Fruit fly (Drosophila melanogaster): Measurements from ENCODE around the gene Spp.

Spp gene

dm6 chr2L:510534-511014 lies 33.9 kb downstream of the Spp start:
- no peak for TF ChIP-seq Clk (GFP tag; optimal IDR thresholded peaks at IDR 0.05)
- no peak for TF ChIP-seq cnc (optimal IDR thresholded peaks at IDR 0.05)
- no peak for TF ChIP-seq toe (GFP tag; optimal IDR thresholded peaks at IDR 0.05)
- TF ChIP-seq CG11617 (GFP tag; optimal IDR thresholded peaks at IDR 0.05): no peak
- TF ChIP-seq CG33017 (tag; optimal IDR thresholded peaks at IDR 0.05): no peak
- no peak for TF ChIP-seq CG1620 (GFP tag; optimal IDR thresholded peaks at IDR 0.05)
- no peak for TF ChIP-seq CG12768 (GFP tag; optimal IDR thresholded peaks at IDR 0.05)
- no peak for TF ChIP-seq Hr96 (GFP tag; optimal IDR thresholded peaks at IDR 0.05)
- no peak for TF ChIP-seq bab1 (GFP tag; optimal IDR thresholded peaks at IDR 0.05)
- TF ChIP-seq CG7045 (GFP tag; optimal IDR thresholded peaks at IDR 0.05): no peak
- TF ChIP-seq ovo (GFP tag; optimal IDR thresholded peaks at IDR 0.05): no peak
- no peak for TF ChIP-seq tj (GFP tag; optimal IDR thresholded peaks at IDR 0.05)

DNA sequence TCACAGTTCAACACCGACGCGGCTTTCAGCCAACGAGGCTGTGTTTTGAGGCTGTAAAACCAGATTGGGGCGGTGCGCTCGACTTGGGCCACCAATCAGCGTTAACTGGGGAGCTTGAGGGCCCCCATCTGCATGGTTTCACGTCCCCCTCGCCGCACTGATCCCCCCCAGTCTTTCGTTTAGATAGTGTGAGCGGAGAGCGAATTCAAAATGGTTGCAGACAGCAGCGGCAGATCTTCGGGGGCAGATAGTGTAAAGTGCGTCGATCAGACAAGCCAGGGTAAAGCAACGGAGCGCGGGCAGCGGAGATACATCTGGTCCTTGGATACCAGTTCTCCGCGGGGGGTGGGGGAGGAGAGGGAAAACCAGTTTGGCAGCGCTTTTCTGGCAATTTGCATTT lies 37.3 kb downstream of the Spp start:
- no peak for TF ChIP-seq bab1 (GFP tag; optimal IDR thresholded peaks at IDR 0.05)
- no peak for TF ChIP-seq kay (GFP tag; ENCODE audit: borderline replicate concordance)
- TF ChIP-seq tj (GFP tag; optimal IDR thresholded peaks at IDR 0.05): no peak
- no peak for TF ChIP-seq CG12768 (GFP tag; optimal IDR thresholded peaks at IDR 0.05)
- TF ChIP-seq cnc (optimal IDR thresholded peaks at IDR 0.05): no peak
- no peak for TF ChIP-seq Clk (GFP tag; optimal IDR thresholded peaks at IDR 0.05)
- no peak for TF ChIP-seq ovo (GFP tag; optimal IDR thresholded peaks at IDR 0.05)
- no peak for TF ChIP-seq Hr96 (GFP tag; optimal IDR thresholded peaks at IDR 0.05)
- no peak for TF ChIP-seq CG7101 (tag; optimal IDR thresholded peaks at IDR 0.05)
- TF ChIP-seq CG7045 (GFP tag; optimal IDR thresholded peaks at IDR 0.05): no peak
- TF ChIP-seq pad (GFP tag; optimal IDR thresholded peaks at IDR 0.05): no peak
- no peak for TF ChIP-seq CG11617 (GFP tag; optimal IDR thresholded peaks at IDR 0.05)
- no peak for TF ChIP-seq Crg-1 (GFP tag; optimal IDR thresholded peaks at IDR 0.05)

DNA sequence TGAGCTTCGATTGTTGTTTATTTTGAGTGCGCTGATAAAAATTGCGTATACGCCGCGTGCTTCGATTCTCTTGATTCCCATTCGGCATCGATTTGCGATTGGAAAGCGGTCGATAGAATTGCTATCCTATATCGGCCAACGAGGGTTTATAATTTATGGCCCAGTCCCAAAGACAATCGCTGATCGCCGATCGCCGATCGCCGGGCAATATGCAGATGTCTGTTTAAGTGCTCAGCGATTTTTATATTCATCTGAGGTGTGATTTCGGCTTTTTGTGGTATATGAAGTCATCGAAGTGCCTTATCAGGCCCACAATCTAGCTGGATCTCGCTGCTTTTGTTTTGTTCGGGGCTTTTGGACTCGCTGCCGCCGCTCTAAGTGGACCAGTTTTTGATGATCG lies 38.0 kb downstream of the Spp start:
- TF ChIP-seq Hr96 (GFP tag; optimal IDR thresholded peaks at IDR 0.05): no peak
- TF ChIP-seq CG5204 (GFP tag; optimal IDR thresholded peaks at IDR 0.05): no peak
- no peak for TF ChIP-seq CG1620 (GFP tag; optimal IDR thresholded peaks at IDR 0.05)
- TF ChIP-seq Crg-1 (GFP tag; optimal IDR thresholded peaks at IDR 0.05): no peak
- TF ChIP-seq Mnt (GFP tag; optimal IDR thresholded peaks at IDR 0.05): no peak
- TF ChIP-seq CG33017 (tag; optimal IDR thresholded peaks at IDR 0.05): no peak
- TF ChIP-seq bab1 (GFP tag; optimal IDR thresholded peaks at IDR 0.05): no peak
- no peak for TF ChIP-seq CG7045 (GFP tag; optimal IDR thresholded peaks at IDR 0.05)
- TF ChIP-seq pad (GFP tag; optimal IDR thresholded peaks at IDR 0.05): no peak
- TF ChIP-seq ovo (GFP tag; optimal IDR thresholded peaks at IDR 0.05): no peak
- no peak for TF ChIP-seq cnc (optimal IDR thresholded peaks at IDR 0.05)
- no peak for TF ChIP-seq toe (GFP tag; optimal IDR thresholded peaks at IDR 0.05)
- no peak for TF ChIP-seq cic (GFP tag; optimal IDR thresholded peaks at IDR 0.05)
- TF ChIP-seq Clk (GFP tag; optimal IDR thresholded peaks at IDR 0.05): no peak
- no peak for TF ChIP-seq tj (GFP tag; optimal IDR thresholded peaks at IDR 0.05)

dm6 chr2L:505009-505408 lies 39.4 kb downstream of the Spp start:
- TF ChIP-seq CG5204 (GFP tag; optimal IDR thresholded peaks at IDR 0.05) (no peak), pad (GFP tag; optimal IDR thresholded peaks at IDR 0.05) (no peak), kay (GFP tag; ENCODE audit: borderline replicate concordance) (no peak), CG14711 (tag; optimal IDR thresholded peaks at IDR 0.05) (no peak), bab1 (GFP tag; optimal IDR thresholded peaks at IDR 0.05) (no peak), Clk (GFP tag; optimal IDR thresholded peaks at IDR 0.05) (no peak), tj (GFP tag; optimal IDR thresholded peaks at IDR 0.05) (no peak), CG7101 (tag; optimal IDR thresholded peaks at IDR 0.05) (no peak), CG33017 (tag; optimal IDR thresholded peaks at IDR 0.05) (no peak), ovo (GFP tag; optimal IDR thresholded peaks at IDR 0.05) (no peak), CG11617 (GFP tag; optimal IDR thresholded peaks at IDR 0.05) (no peak)

DNA sequence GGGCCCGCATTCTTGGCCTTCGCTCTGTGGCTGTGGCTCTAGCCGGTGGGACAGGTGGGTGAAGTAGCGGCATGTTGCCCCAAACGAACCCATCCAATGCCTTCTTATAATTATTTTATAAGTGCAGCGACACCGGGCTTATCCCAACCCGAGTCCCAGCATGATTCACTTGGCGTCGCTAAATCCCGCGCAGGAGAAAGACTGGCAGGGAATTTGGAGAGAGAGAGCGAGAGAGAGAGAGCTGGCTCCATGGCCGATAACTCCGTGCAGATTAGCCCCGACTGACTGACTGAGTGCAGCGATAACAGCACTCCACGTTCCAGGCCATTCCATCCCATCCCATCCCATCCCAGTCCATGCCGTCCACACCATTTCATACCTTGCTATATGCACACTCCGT lies 42.8 kb downstream of the Spp start:
- no peak for TF ChIP-seq CG11617 (GFP tag; optimal IDR thresholded peaks at IDR 0.05)
- no peak for TF ChIP-seq toe (GFP tag; optimal IDR thresholded peaks at IDR 0.05)
- no peak for TF ChIP-seq Crg-1 (GFP tag; optimal IDR thresholded peaks at IDR 0.05)
- no peak for TF ChIP-seq CG33017 (tag; optimal IDR thresholded peaks at IDR 0.05)

DNA sequence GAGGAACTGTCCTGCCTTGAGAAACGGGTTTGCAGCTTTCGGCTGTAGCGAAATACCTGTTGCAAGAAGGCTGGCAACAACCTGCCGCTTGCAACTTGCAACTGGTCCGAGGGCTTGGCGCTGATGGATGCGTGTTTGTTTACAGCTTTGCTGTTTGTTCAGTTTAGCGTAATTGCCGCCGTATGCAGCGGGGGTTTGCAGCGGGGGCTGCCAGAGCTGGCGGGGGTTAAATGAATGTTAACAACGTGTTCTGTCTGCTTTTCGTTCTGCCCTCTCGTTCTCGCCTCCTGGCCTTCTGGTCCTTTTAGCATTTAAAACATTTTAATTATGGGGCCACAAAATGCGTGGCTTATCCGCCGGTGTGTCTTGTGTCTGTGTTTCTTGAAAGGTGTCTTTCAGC lies 44.5 kb downstream of the Spp start:
- TF ChIP-seq tj (GFP tag; optimal IDR thresholded peaks at IDR 0.05) (no peak), CG1620 (GFP tag; optimal IDR thresholded peaks at IDR 0.05) (no peak), ovo (GFP tag; optimal IDR thresholded peaks at IDR 0.05) (no peak), bab1 (GFP tag; optimal IDR thresholded peaks at IDR 0.05) (no peak), kay (GFP tag; ENCODE audit: borderline replicate concordance) (no peak), toe (GFP tag; optimal IDR thresholded peaks at IDR 0.05) (no peak), cnc (optimal IDR thresholded peaks at IDR 0.05) (no peak), Mnt (GFP tag; optimal IDR thresholded peaks at IDR 0.05) (no peak), pad (GFP tag; optimal IDR thresholded peaks at IDR 0.05) (no peak), cic (GFP tag; optimal IDR thresholded peaks at IDR 0.05) (no peak), CG7101 (tag; optimal IDR thresholded peaks at IDR 0.05) (no peak), CG33017 (tag; optimal IDR thresholded peaks at IDR 0.05) (no peak), Hr96 (GFP tag; optimal IDR thresholded peaks at IDR 0.05) (no peak), Clk (GFP tag; optimal IDR thresholded peaks at IDR 0.05) (no peak), Crg-1 (GFP tag; optimal IDR thresholded peaks at IDR 0.05) (no peak), CG5204 (GFP tag; optimal IDR thresholded peaks at IDR 0.05) (no peak), CG12768 (GFP tag; optimal IDR thresholded peaks at IDR 0.05) (no peak), CG14711 (tag; optimal IDR thresholded peaks at IDR 0.05) (no peak)

dm6 chr2L:498474-498821 lies 46.0 kb downstream of the Spp start:
- TF ChIP-seq CG7101 (tag; optimal IDR thresholded peaks at IDR 0.05): no peak
- no peak for TF ChIP-seq CG7045 (GFP tag; optimal IDR thresholded peaks at IDR 0.05)
- TF ChIP-seq CG1620 (GFP tag; optimal IDR thresholded peaks at IDR 0.05): no peak
- TF ChIP-seq toe (GFP tag; optimal IDR thresholded peaks at IDR 0.05): no peak
- no peak for TF ChIP-seq pad (GFP tag; optimal IDR thresholded peaks at IDR 0.05)
- TF ChIP-seq Hr96 (GFP tag; optimal IDR thresholded peaks at IDR 0.05): no peak
- no peak for TF ChIP-seq CG5204 (GFP tag; optimal IDR thresholded peaks at IDR 0.05)
- no peak for TF ChIP-seq bab1 (GFP tag; optimal IDR thresholded peaks at IDR 0.05)
- no peak for TF ChIP-seq CG11617 (GFP tag; optimal IDR thresholded peaks at IDR 0.05)
- no peak for TF ChIP-seq CG14711 (tag; optimal IDR thresholded peaks at IDR 0.05)
- no peak for TF ChIP-seq tj (GFP tag; optimal IDR thresholded peaks at IDR 0.05)
- no peak for TF ChIP-seq Crg-1 (GFP tag; optimal IDR thresholded peaks at IDR 0.05)
- no peak for TF ChIP-seq CG33017 (tag; optimal IDR thresholded peaks at IDR 0.05)
- no peak for TF ChIP-seq cnc (optimal IDR thresholded peaks at IDR 0.05)
- TF ChIP-seq ovo (GFP tag; optimal IDR thresholded peaks at IDR 0.05): no peak
- TF ChIP-seq CG12768 (GFP tag; optimal IDR thresholded peaks at IDR 0.05): no peak
